Worm (Caenorhabditis elegans) whole organism, L4 larva: ENCODE data around the gene F54F7.6.

Experiments used
- F37D6.2 ChIP-seq: sonication (generic microtip); optimal IDR thresholded peaks from 2 replicates; lab custom pipeline; 2016; ENCODE audit warnings: mild to moderate bottlenecking, missing genetic modification characterization, missing compliant biosample characterization
- F44E2.7 ChIP-seq: fragments of 200-800 bp; sonication (Bioruptor generic); IDR thresholded peaks from 2 replicates; pipeline ENCODE4 v2.1.2; 2022; ENCODE audit warnings: missing genetic modification characterization, missing compliant biosample characterization
- R02D3.7 ChIP-seq: fragments of 150-350 bp; sonication (generic microtip); optimal IDR thresholded peaks from 3 replicates; lab custom pipeline; 2014; ENCODE audit warnings: missing biosample characterization, missing genetic modification characterization
- Y105C5A.15 ChIP-seq: fragments of 200-800 bp; sonication (Bioruptor generic); IDR thresholded peaks from 2 replicates; pipeline ENCODE4 v1.3.6; 2022; ENCODE audit warnings: missing genetic modification characterization, missing compliant biosample characterization
- aha-1 ChIP-seq: fragments of 150-350 bp; peaks from one replicate; lab custom pipeline; 2014; ENCODE audit warnings: missing biosample characterization, missing genetic modification characterization
- ama-1 ChIP-seq: fragments of 150-350 bp; optimal IDR thresholded peaks from 2 replicates; lab custom pipeline; 2014; ENCODE audit warnings: inconsistent platforms, mixed read lengths
- arid-1 ChIP-seq: fragments of 200-800 bp; sonication (Bioruptor generic); conservative IDR thresholded peaks from 2 replicates; pipeline ENCODE4 v1.3.6; 2022; ENCODE audit warnings: missing genetic modification reagents, missing genetic modification characterization, missing compliant biosample characterization
- ceh-32 ChIP-seq: sonication (generic microtip); optimal IDR thresholded peaks from 2 replicates; lab custom pipeline; 2016; ENCODE audit warnings: mild to moderate bottlenecking, missing genetic modification characterization, missing compliant biosample characterization; ENCODE audit not compliant: poor library complexity
- ceh-44 ChIP-seq: fragments of 200-800 bp; sonication (Bioruptor generic); IDR thresholded peaks from 2 replicates; pipeline ENCODE4 v1.3.6; 2022; ENCODE audit warnings: missing genetic modification reagents, missing genetic modification characterization, missing compliant biosample characterization
- ceh-82 ChIP-seq: sonication (generic microtip); optimal IDR thresholded peaks from 2 replicates; lab custom pipeline; 2017; ENCODE audit warnings: missing biosample characterization, missing genetic modification characterization
- ctbp-1 ChIP-seq: fragments of 200-800 bp; sonication (Bioruptor generic); IDR thresholded peaks from 2 replicates; pipeline ENCODE4 v1.3.6; 2022; ENCODE audit warnings: missing genetic modification reagents, missing genetic modification characterization, missing compliant biosample characterization
- daf-16 ChIP-seq, 3 experiments: sonication (generic microtip); optimal IDR thresholded peaks; 2 replicates each; lab custom pipeline; 2016 to 2017; ENCODE audit warnings: missing genetic modification characterization in 3 of 3, missing genetic modification reagents in 3 of 3, mild to moderate bottlenecking in 2 of 3, missing compliant biosample characterization in 2 of 3, missing biosample characterization in 1 of 3, moderate library complexity in 1 of 3
- daf-8 ChIP-seq: fragments of 200-800 bp; sonication (Bioruptor generic); IDR thresholded peaks from 2 replicates; pipeline ENCODE4 v1.3.6; 2022; ENCODE audit warnings: missing genetic modification characterization, missing compliant biosample characterization
- dmd-6 ChIP-seq: fragments of 200-800 bp; sonication (Bioruptor generic); IDR thresholded peaks from 2 replicates; pipeline ENCODE4 v1.3.6; 2022; ENCODE audit warnings: missing genetic modification reagents, missing genetic modification characterization, missing compliant biosample characterization
- dve-1 ChIP-seq: sonication (generic microtip); optimal IDR thresholded peaks from 2 replicates; lab custom pipeline; 2017; ENCODE audit warnings: antibody characterized with exemption, mild to moderate bottlenecking, missing genetic modification characterization, missing compliant biosample characterization; ENCODE audit not compliant: insufficient read depth
- egl-27 ChIP-seq: sonication (generic microtip); optimal IDR thresholded peaks from 3 replicates; lab custom pipeline; 2017; ENCODE audit warnings: missing biosample characterization, missing genetic modification reagents, missing genetic modification characterization
- egl-43 ChIP-seq: fragments of 200-800 bp; sonication (Bioruptor generic); IDR thresholded peaks from 2 replicates; pipeline ENCODE4 v1.3.6; 2022; ENCODE audit warnings: missing genetic modification reagents, missing genetic modification characterization, missing compliant biosample characterization
- fkh-10 ChIP-seq: fragments of 150-350 bp; optimal IDR thresholded peaks from 2 replicates; lab custom pipeline; 2014; ENCODE audit warnings: missing biosample characterization, missing genetic modification reagents, missing genetic modification characterization
- gei-8 ChIP-seq: fragments of 200-800 bp; sonication (Bioruptor generic); optimal IDR thresholded peaks from 2 replicates; lab custom pipeline; 2018; ENCODE audit warnings: mild to moderate bottlenecking, missing genetic modification characterization, missing compliant biosample characterization
- lim-7 ChIP-seq: fragments of 200-800 bp; sonication (Bioruptor generic); IDR thresholded peaks from 2 replicates; pipeline ENCODE4 v1.3.6; 2022; ENCODE audit warnings: missing genetic modification characterization, missing compliant biosample characterization
- lin-15B ChIP-seq: fragments of 150-350 bp; sonication (generic microtip); optimal IDR thresholded peaks from 3 replicates; lab custom pipeline; 2014; ENCODE audit warnings: missing biosample characterization, missing genetic modification characterization
- lin-29 ChIP-seq: fragments of 200-800 bp; sonication (Bioruptor generic); IDR thresholded peaks from 2 replicates; pipeline ENCODE4 v1.3.6; 2022; ENCODE audit warnings: missing genetic modification reagents, missing genetic modification characterization, missing compliant biosample characterization
- lir-3 ChIP-seq: sonication (generic microtip); optimal IDR thresholded peaks from 2 replicates; lab custom pipeline; 2016; ENCODE audit warnings: mild to moderate bottlenecking, missing genetic modification characterization, missing compliant biosample characterization
- madf-5 ChIP-seq, 2 experiments: fragments of 200-800 bp; sonication (Bioruptor generic); IDR thresholded peaks; 2 replicates each; pipeline ENCODE4 v1.3.6; 2022; ENCODE audit warnings: missing compliant biosample characterization in 2 of 2, missing genetic modification characterization in 2 of 2
- mdt-29 ChIP-seq: fragments of 200-800 bp; sonication (Bioruptor generic); IDR thresholded peaks from 2 replicates; pipeline ENCODE4 v1.3.6; 2022; ENCODE audit warnings: missing genetic modification reagents, missing genetic modification characterization, missing compliant biosample characterization
- nhr-111 ChIP-seq: fragments of 200-800 bp; sonication (Bioruptor generic); optimal IDR thresholded peaks from 2 replicates; lab custom pipeline; 2018; ENCODE audit warnings: mild to moderate bottlenecking, missing genetic modification characterization, missing compliant biosample characterization
- nhr-28 ChIP-seq: fragments of 150-350 bp; optimal IDR thresholded peaks from 2 replicates; lab custom pipeline; 2014; ENCODE audit warnings: missing biosample characterization, missing genetic modification characterization
- nhr-41 ChIP-seq: fragments of 200-800 bp; sonication (Bioruptor generic); IDR thresholded peaks from 2 replicates; pipeline ENCODE4 v1.3.6; 2022; ENCODE audit warnings: missing genetic modification reagents, missing genetic modification characterization, missing compliant biosample characterization
- nhr-42 ChIP-seq: fragments of 200-800 bp; sonication (Bioruptor generic); IDR thresholded peaks from 2 replicates; pipeline ENCODE4 v1.3.6; 2022; ENCODE audit warnings: missing genetic modification characterization, missing compliant biosample characterization
- nhr-77 ChIP-seq: fragments of 150-350 bp; optimal IDR thresholded peaks from 2 replicates; lab custom pipeline; 2014; ENCODE audit warnings: missing biosample characterization, missing genetic modification characterization
- php-3 ChIP-seq: fragments of 200-800 bp; sonication (Bioruptor generic); IDR thresholded peaks from 2 replicates; pipeline ENCODE4 v1.3.6; 2022; ENCODE audit warnings: missing genetic modification reagents, missing genetic modification characterization, missing compliant biosample characterization
- pqm-1 ChIP-seq: sonication (generic microtip); optimal IDR thresholded peaks from 2 replicates; lab custom pipeline; 2017; ENCODE audit warnings: missing biosample characterization, missing genetic modification characterization
- snpc-1.2 ChIP-seq: fragments of 200-800 bp; sonication (Bioruptor generic); IDR thresholded peaks from 2 replicates; pipeline ENCODE4 v1.3.6; 2022; ENCODE audit warnings: missing genetic modification reagents, missing genetic modification characterization, missing compliant biosample characterization
- spr-1 ChIP-seq: sonication (generic microtip); optimal IDR thresholded peaks from 2 replicates; lab custom pipeline; 2016; ENCODE audit warnings: mild to moderate bottlenecking, missing genetic modification characterization, missing compliant biosample characterization
- tra-1 ChIP-seq: fragments of 200-800 bp; sonication (Bioruptor generic); IDR thresholded peaks from 2 replicates; pipeline ENCODE4 v1.3.6; 2022; ENCODE audit warnings: missing genetic modification reagents, missing genetic modification characterization, missing compliant biosample characterization
- unc-39 ChIP-seq: sonication (generic microtip); optimal IDR thresholded peaks from 2 replicates; lab custom pipeline; 2017; ENCODE audit warnings: missing biosample characterization, missing genetic modification characterization
- unc-62 ChIP-seq, 3 experiments: fragments of 150-350 bp in 1 of 3; sonication (generic microtip); optimal IDR thresholded peaks in 2 of 3; peaks in 1 of 3; 1 replicate in 1 of 3; 2 replicates in 2 of 3; lab custom pipeline; 2014 to 2017; ENCODE audit warnings: missing biosample characterization in 3 of 3, missing genetic modification characterization in 3 of 3, missing genetic modification reagents in 3 of 3, missing genotype in 1 of 3
- zag-1 ChIP-seq: fragments of 150-350 bp; optimal IDR thresholded peaks from 2 replicates; lab custom pipeline; 2014; ENCODE audit warnings: missing biosample characterization, missing genetic modification characterization
- zfp-3 ChIP-seq: fragments of 200-800 bp; sonication (Bioruptor generic); conservative IDR thresholded peaks from 2 replicates; pipeline ENCODE4 v1.3.6; 2022; ENCODE audit warnings: missing genetic modification reagents, missing genetic modification characterization, missing compliant biosample characterization
- zip-2 ChIP-seq: fragments of 150-350 bp; optimal IDR thresholded peaks from 2 replicates; lab custom pipeline; 2014; ENCODE audit warnings: missing biosample characterization, missing genetic modification characterization
- ztf-7 ChIP-seq: fragments of 150-350 bp; optimal IDR thresholded peaks from 2 replicates; lab custom pipeline; 2014; ENCODE audit warnings: missing biosample characterization, missing genetic modification characterization

Gene F54F7.6

ce11 chrX:11899031-11899430 is 33.8 kb downstream of the F54F7.6 start (continued):
- TF ChIP-seq egl-27 (tag; lab: Kevin White, UChicago) = no peak
- no peak for TF ChIP-seq lin-15B
- no peak for TF ChIP-seq ctbp-1 (GFP tag; lab: Robert Waterston, UW)
- TF ChIP-seq ceh-44 (GFP tag; lab: Robert Waterston, UW) = no peak
- no peak for TF ChIP-seq gei-8 (GFP tag; lab: Kevin White, UChicago)
- TF ChIP-seq lir-3 = no peak
- no peak for TF ChIP-seq lim-7 (GFP tag; lab: Robert Waterston, UW)
- TF ChIP-seq ztf-7 (tag; lab: Kevin White, UChicago) = no peak
- no peak for TF ChIP-seq R02D3.7

ce11 chrX:11902661-11903060 is 37.5 kb downstream of the F54F7.6 start, which contains the start of gene Y62H9A.10:
TSS of gene Y62H9A.10 (minus strand) at chrX:11902761.
- TF ChIP-seq Y105C5A.15 (GFP tag; lab: Robert Waterston, UW) = no peak
- no peak for TF ChIP-seq aha-1
- no peak for TF ChIP-seq fkh-10 (GFP tag; lab: Kevin White, UChicago)
- TF ChIP-seq zag-1 (tag; lab: Kevin White, UChicago) = no peak
- TF ChIP-seq ceh-32 = no peak
- TF ChIP-seq zfp-3 (GFP tag; lab: Robert Waterston, UW) = no peak
- TF ChIP-seq egl-27 (tag; lab: Kevin White, UChicago) = no peak
- TF ChIP-seq php-3 (GFP tag; lab: Robert Waterston, UW) = no peak
- TF ChIP-seq spr-1 (tag; lab: Kevin White, UChicago) = no peak
- TF ChIP-seq unc-39 (tag; lab: Kevin White, UChicago) = no peak
- no peak for TF ChIP-seq daf-8
- TF ChIP-seq unc-62 (GFP tag; optimal IDR thresholded peaks at IDR 0.05 in 1 of 2; lab: Kevin White, UChicago) = no peak
- TF ChIP-seq unc-62 (tag; optimal IDR thresholded peaks at IDR 0.05; lab: Kevin White, UChicago) = no peak
- TF ChIP-seq lim-7 (GFP tag; lab: Robert Waterston, UW) = no peak
- TF ChIP-seq lin-15B = no peak

- TF ChIP-seq madf-5 (GFP tag; IDR thresholded peaks at IDR 0.05; lab: Robert Waterston, UW) = no peak
- TF ChIP-seq unc-62 (GFP tag; optimal IDR thresholded peaks at IDR 0.05 in 1 of 2; lab: Kevin White, UChicago) = peak in 1 of 2 experiments; percentile 95
- no peak for TF ChIP-seq unc-62 (tag; optimal IDR thresholded peaks at IDR 0.05; lab: Kevin White, UChicago)
- TF ChIP-seq, all 104 proteins: peak for 1
Observed at ce11 chrX:11906626-11907025, 41.4 kb downstream of the F54F7.6 start.

DNA sequence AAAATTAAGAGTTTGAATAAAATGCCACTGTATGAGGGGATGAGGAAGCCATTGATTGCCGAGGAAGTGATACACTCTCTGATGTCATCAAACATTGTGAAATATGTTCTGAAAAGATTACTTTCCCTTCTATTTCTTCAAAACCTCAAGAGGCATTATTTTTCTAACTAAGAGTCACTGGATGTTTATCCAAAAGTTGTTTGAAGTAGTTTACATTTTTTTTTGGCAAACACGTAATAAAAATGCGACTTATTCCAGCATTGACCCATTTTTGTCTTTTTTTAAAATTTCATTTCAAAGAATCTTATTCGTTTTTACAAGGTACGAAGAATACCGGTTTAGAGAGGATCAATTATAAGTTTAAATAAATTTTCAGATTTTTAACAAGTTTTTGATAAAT is 42.1 kb downstream of the F54F7.6 start, which contains the start of gene Y62H9A.11:
Y62H9A.11 (minus strand) TSS at position 101 of the 400 bp plus-strand sequence.
- no peak for TF ChIP-seq ceh-82 (tag; lab: Kevin White, UChicago)

- TF ChIP-seq aha-1 = peak; percentile 70
- TF ChIP-seq daf-16 (GFP tag; optimal IDR thresholded peaks at IDR 0.05; lab: Kevin White, UChicago) = no peak
- TF ChIP-seq daf-16 (tag; optimal IDR thresholded peaks at IDR 0.05; lab: Kevin White, UChicago) = peak; percentile 55
- peak; percentile 16 for TF ChIP-seq pqm-1 (tag; lab: Kevin White, UChicago)
- TF ChIP-seq egl-43 = no peak
Observed at ce11 chrX:11908226-11908625, 43.0 kb downstream of the F54F7.6 start.

DNA sequence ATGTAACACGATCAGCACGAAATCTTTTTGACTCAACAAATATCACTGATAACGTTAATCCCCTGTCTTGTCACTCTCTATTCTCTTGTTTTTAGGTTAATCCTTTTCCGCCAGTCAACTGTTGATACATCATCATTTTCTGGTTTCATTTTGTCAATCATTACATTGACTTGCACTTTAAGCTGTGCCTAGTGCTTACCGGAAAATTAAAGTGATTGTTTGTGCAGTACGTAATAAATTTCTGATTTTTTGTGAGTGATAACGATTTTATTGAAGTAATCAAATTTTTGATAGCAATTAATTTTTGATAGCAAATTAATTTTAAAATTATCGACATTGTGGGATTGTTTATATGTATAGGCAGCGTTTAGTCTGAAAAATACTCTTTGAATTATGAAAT is 44.0 kb downstream of the F54F7.6 start:
- no peak for TF ChIP-seq nhr-111 (GFP tag; lab: Kevin White, UChicago)
- no peak for TF ChIP-seq nhr-42 (GFP tag; lab: Robert Waterston, UW)
- peak; percentile 90 for TF ChIP-seq php-3 (GFP tag; lab: Robert Waterston, UW)
- TF ChIP-seq arid-1 = no peak
- no peak for TF ChIP-seq zip-2
- peak; percentile 55; the same call in 1 of the 2 replicates for TF ChIP-seq tra-1 (GFP tag; lab: Robert Waterston, UW)
- TF ChIP-seq daf-16 (GFP tag; optimal IDR thresholded peaks at IDR 0.05; lab: Kevin White, UChicago) = no peak
- TF ChIP-seq daf-16 (tag; optimal IDR thresholded peaks at IDR 0.05; lab: Kevin White, UChicago) = peak; percentile 94
- no peak for TF ChIP-seq lin-29 (GFP tag; lab: Robert Waterston, UW)
- no peak for TF ChIP-seq zfp-3 (GFP tag; lab: Robert Waterston, UW)
- TF ChIP-seq nhr-41 (GFP tag; lab: Robert Waterston, UW) = no peak
- peak; percentile 61 for TF ChIP-seq nhr-28
- no peak for TF ChIP-seq F44E2.7
- TF ChIP-seq R02D3.7 = no peak
- peak; percentile 62 for TF ChIP-seq dve-1 (tag; lab: Kevin White, UChicago)
- no peak for TF ChIP-seq ama-1
- peak; percentile 85 for TF ChIP-seq nhr-77
- TF ChIP-seq F37D6.2 (tag; lab: Kevin White, UChicago) = no peak
- TF ChIP-seq dmd-6 (GFP tag; lab: Robert Waterston, UW) = peak; percentile 67
- TF ChIP-seq zag-1 (tag; lab: Kevin White, UChicago) = no peak
- no peak for TF ChIP-seq ceh-82 (tag; lab: Kevin White, UChicago)
- no peak for TF ChIP-seq mdt-29 (GFP tag; lab: Robert Waterston, UW)
- no peak for TF ChIP-seq snpc-1.2
